Fruit fly (Drosophila melanogaster) whole organism, embryonic: ENCODE measurements around the gene CG42553.
A peak's percentile ranks its signal among the peaks of the same experiment; 100 is the strongest.

Source experiments
- Blimp-1 ChIP-seq: fragments of 200-800 bp; sonication (Bioruptor generic); optimal IDR thresholded peaks from 3 replicates; lab custom pipeline; 2018; ENCODE audit warnings: missing biosample characterization, missing genetic modification characterization, mild to moderate bottlenecking, moderate library complexity, missing genetic modification reagents
- CG10366 ChIP-seq: fragments of 200-800 bp; sonication (Bioruptor generic); IDR thresholded peaks from 2 replicates; pipeline ENCODE4 v1.3.6; 2022; ENCODE audit warnings: missing biosample characterization, missing genetic modification characterization
- CG11456 ChIP-seq: fragments of 200-800 bp; sonication (Bioruptor generic); IDR thresholded peaks from 3 replicates; pipeline ENCODE4 v1.3.6; 2022; ENCODE audit warnings: missing biosample characterization, missing genetic modification characterization
- CG11723 ChIP-seq: fragments of 200-800 bp; sonication (Bioruptor generic); optimal IDR thresholded peaks from 2 replicates; lab custom pipeline; 2017; ENCODE audit warnings: missing biosample characterization, mild to moderate bottlenecking, missing genetic modification characterization
- CG14860 ChIP-seq: fragments of 200-800 bp; sonication (Bioruptor generic); IDR thresholded peaks from 3 replicates; pipeline ENCODE4 v1.3.6; 2022; ENCODE audit warnings: missing biosample characterization, missing genetic modification characterization; ENCODE audit not compliant: partially characterized antibody
- CG15514 ChIP-seq: fragments of 200-800 bp; sonication (Bioruptor generic); optimal IDR thresholded peaks from 3 replicates; lab custom pipeline; 2017; ENCODE audit warnings: missing biosample characterization, missing genetic modification characterization, mild to moderate bottlenecking, moderate library complexity, missing genetic modification reagents
- CG15696 ChIP-seq: fragments of 200-800 bp; sonication (Bioruptor generic); optimal IDR thresholded peaks from 2 replicates; lab custom pipeline; 2019; ENCODE audit warnings: missing biosample characterization, mild to moderate bottlenecking, missing genetic modification characterization, moderate library complexity
- CG16863 ChIP-seq: fragments of 200-800 bp; sonication (Bioruptor generic); optimal IDR thresholded peaks from 3 replicates; lab custom pipeline; 2016; ENCODE audit warnings: missing biosample characterization, missing genetic modification characterization
- CG17361 ChIP-seq: fragments of 200-800 bp; sonication (Bioruptor generic); IDR thresholded peaks from 3 replicates; pipeline ENCODE4 v1.3.6; 2022; ENCODE audit warnings: missing biosample characterization, missing genetic modification characterization
- CG18262 ChIP-seq: fragments of 200-800 bp; optimal IDR thresholded peaks from 3 replicates; lab custom pipeline; 2019; ENCODE audit warnings: missing biosample characterization, mild to moderate bottlenecking, missing genetic modification characterization, moderate library complexity
- CG2120 ChIP-seq: fragments of 200-800 bp; sonication (Bioruptor generic); optimal IDR thresholded peaks from 3 replicates; lab custom pipeline; 2016; ENCODE audit warnings: missing biosample characterization, missing genetic modification characterization
- CG30403 ChIP-seq: fragments of 200-800 bp; sonication (Bioruptor generic); optimal IDR thresholded peaks from 3 replicates; lab custom pipeline; 2016; ENCODE audit warnings: missing biosample characterization, missing genetic modification characterization
- CG30431 ChIP-seq: fragments of 200-800 bp; sonication (Bioruptor generic); optimal IDR thresholded peaks from 2 replicates; lab custom pipeline; 2017; ENCODE audit warnings: missing biosample characterization, missing genetic modification characterization
- CG4328 ChIP-seq: fragments of 200-800 bp; sonication (Bioruptor generic); optimal IDR thresholded peaks from 3 replicates; lab custom pipeline; 2017; ENCODE audit warnings: missing biosample characterization, missing genetic modification reagents, missing genetic modification characterization
- CG6813 ChIP-seq: fragments of 200-800 bp; sonication (Bioruptor generic); optimal IDR thresholded peaks from 2 replicates; lab custom pipeline; 2017; ENCODE audit warnings: missing biosample characterization, missing genetic modification characterization, mild to moderate bottlenecking, moderate library complexity, missing genetic modification reagents
- CG7839 ChIP-seq: fragments of 200-800 bp; sonication (Bioruptor generic); optimal IDR thresholded peaks from 3 replicates; lab custom pipeline; 2018; ENCODE audit warnings: missing biosample characterization, mild to moderate bottlenecking, missing genetic modification characterization, moderate library complexity
- CG8388 ChIP-seq: fragments of 200-800 bp; sonication (Bioruptor generic); optimal IDR thresholded peaks from 2 replicates; lab custom pipeline; 2019; ENCODE audit warnings: missing biosample characterization, mild to moderate bottlenecking, missing genetic modification characterization, moderate library complexity
- CG9609 ChIP-seq: fragments of 200-800 bp; sonication (Bioruptor generic); optimal IDR thresholded peaks from 3 replicates; lab custom pipeline; 2016; ENCODE audit warnings: missing biosample characterization, missing genetic modification characterization
- CG9932 ChIP-seq: fragments of 200-800 bp; sonication (Bioruptor generic); IDR thresholded peaks from 2 replicates; pipeline ENCODE4 v1.3.6; 2022; ENCODE audit warnings: missing biosample characterization, missing genetic modification characterization
- CoRest ChIP-seq: fragments of 200-800 bp; sonication (Bioruptor generic); optimal IDR thresholded peaks from 3 replicates; lab custom pipeline; 2018; ENCODE audit warnings: missing biosample characterization, mild to moderate bottlenecking, missing genetic modification characterization, moderate library complexity
- Dbx ChIP-seq: fragments of 200-800 bp; sonication (Bioruptor generic); IDR thresholded peaks from 3 replicates; pipeline ENCODE4 v1.3.6; 2022; ENCODE audit warnings: missing biosample characterization, missing genetic modification characterization
- Elba2 ChIP-seq: fragments of 200-800 bp; sonication (Bioruptor generic); optimal IDR thresholded peaks from 3 replicates; lab custom pipeline; 2016; ENCODE audit warnings: missing biosample characterization, missing genetic modification characterization
- Ets65A ChIP-seq: fragments of 200-800 bp; sonication (Bioruptor generic); peaks from one replicate; lab custom pipeline; 2016; ENCODE audit warnings: missing biosample characterization, missing genetic modification characterization
- Fer1 ChIP-seq: fragments of 200-800 bp; sonication (Bioruptor generic); optimal IDR thresholded peaks from 2 replicates; lab custom pipeline; 2017; ENCODE audit warnings: missing biosample characterization, mild to moderate bottlenecking, missing genetic modification characterization
- Gug ChIP-seq: fragments of 200-800 bp; sonication (Bioruptor generic); IDR thresholded peaks from 4 replicates; pipeline ENCODE4 v1.3.6; 2022; ENCODE audit warnings: missing biosample characterization, missing genetic modification characterization
- Hand ChIP-seq: fragments of 200-800 bp; sonication (Bioruptor generic); optimal IDR thresholded peaks from 2 replicates; lab custom pipeline; 2017; ENCODE audit warnings: mild to moderate bottlenecking, missing biosample characterization, missing genetic modification reagents, missing genetic modification characterization
- HmgD ChIP-seq: fragments of 200-800 bp; sonication (Bioruptor generic); optimal IDR thresholded peaks from 3 replicates; lab custom pipeline; 2016; ENCODE audit warnings: missing biosample characterization, missing genetic modification characterization
- Hr3 ChIP-seq: fragments of 200-800 bp; sonication (Bioruptor generic); optimal IDR thresholded peaks from 3 replicates; lab custom pipeline; 2016; ENCODE audit warnings: missing biosample characterization, missing genetic modification characterization
- Lhr ChIP-seq: fragments of 200-800 bp; sonication (Bioruptor generic); optimal IDR thresholded peaks from 3 replicates; lab custom pipeline; 2017; ENCODE audit warnings: mild to moderate bottlenecking, missing biosample characterization, missing genetic modification reagents, missing genetic modification characterization
- Lim3 ChIP-seq: fragments of 200-800 bp; sonication (Bioruptor generic); IDR thresholded peaks from 2 replicates; pipeline ENCODE4 v1.3.6; 2022; ENCODE audit warnings: missing biosample characterization, missing genetic modification characterization
- Myb ChIP-seq: fragments of 200-800 bp; sonication (Bioruptor generic); optimal IDR thresholded peaks from 2 replicates; lab custom pipeline; 2016; ENCODE audit warnings: missing biosample characterization, missing genetic modification characterization
- NC2β ChIP-seq: fragments of 200-800 bp; sonication (Bioruptor generic); optimal IDR thresholded peaks from 2 replicates; lab custom pipeline; 2016; ENCODE audit warnings: missing biosample characterization, missing genetic modification characterization
- NfI ChIP-seq: fragments of 200-800 bp; sonication (Bioruptor generic); optimal IDR thresholded peaks from 3 replicates; lab custom pipeline; 2018; ENCODE audit warnings: missing biosample characterization, mild to moderate bottlenecking, missing genetic modification characterization, moderate library complexity
- Six4 ChIP-seq: fragments of 200-800 bp; sonication (Bioruptor generic); optimal IDR thresholded peaks from 2 replicates; lab custom pipeline; 2016; ENCODE audit warnings: missing biosample characterization, missing genetic modification characterization
- br ChIP-seq: fragments of >200 bp; optimal IDR thresholded peaks from 2 replicates; lab custom pipeline; 2017
- chif ChIP-seq, 2 experiments: fragments of 200-800 bp; sonication (Bioruptor generic); optimal IDR thresholded peaks; 3 replicates each; lab custom pipeline; 2016; ENCODE audit warnings: missing biosample characterization in 2 of 2, missing genetic modification characterization in 2 of 2
- chn ChIP-seq: fragments of 200-800 bp; sonication (Bioruptor generic); optimal IDR thresholded peaks from 2 replicates; lab custom pipeline; 2016; ENCODE audit warnings: missing biosample characterization, missing genetic modification characterization
- dm ChIP-seq: fragments of 200-800 bp; sonication (Bioruptor generic); optimal IDR thresholded peaks from 3 replicates; lab custom pipeline; 2016; ENCODE audit warnings: missing biosample characterization, missing genetic modification characterization
- fd3F ChIP-seq: fragments of 200-800 bp; sonication (Bioruptor generic); optimal IDR thresholded peaks from 2 replicates; lab custom pipeline; 2018; ENCODE audit warnings: missing biosample characterization, mild to moderate bottlenecking, missing genetic modification characterization, moderate library complexity
- hth ChIP-seq: fragments of >200 bp; optimal IDR thresholded peaks from 2 replicates; lab custom pipeline; 2017; ENCODE audit warnings: inconsistent platforms
- nmo ChIP-seq: fragments of 200-800 bp; sonication (Bioruptor generic); optimal IDR thresholded peaks from 2 replicates; lab custom pipeline; 2018; ENCODE audit warnings: missing biosample characterization, mild to moderate bottlenecking, missing genetic modification characterization, moderate library complexity
- repo ChIP-seq: fragments of 200-800 bp; sonication (Bioruptor generic); optimal IDR thresholded peaks from 2 replicates; lab custom pipeline; 2016; ENCODE audit warnings: missing biosample characterization, missing genetic modification characterization
- slp2 ChIP-seq: fragments of 200-800 bp; sonication (Bioruptor generic); optimal IDR thresholded peaks from 2 replicates; lab custom pipeline; 2016; ENCODE audit warnings: missing biosample characterization, missing genetic modification characterization
- sna ChIP-seq: fragments of 200-800 bp; sonication (Bioruptor generic); IDR thresholded peaks from 2 replicates; pipeline ENCODE4 v1.3.6; 2022; ENCODE audit warnings: missing biosample characterization, missing genetic modification characterization; ENCODE audit not compliant: partially characterized antibody
- sqz ChIP-seq: fragments of 200-800 bp; sonication (Bioruptor generic); optimal IDR thresholded peaks from 3 replicates; lab custom pipeline; 2018; ENCODE audit warnings: missing biosample characterization, mild to moderate bottlenecking, missing genetic modification characterization
- stwl ChIP-seq: fragments of 200-800 bp; sonication (Bioruptor generic); optimal IDR thresholded peaks from 3 replicates; lab custom pipeline; 2018; ENCODE audit warnings: missing biosample characterization, mild to moderate bottlenecking, missing genetic modification characterization, moderate library complexity
- toy ChIP-seq: fragments of 200-800 bp; sonication (Bioruptor generic); IDR thresholded peaks from 2 replicates; pipeline ENCODE4 v1.3.6; 2022; ENCODE audit warnings: missing biosample characterization, missing genetic modification characterization
- ttk ChIP-seq: fragments of 200-800 bp; sonication (Bioruptor generic); IDR thresholded peaks from 2 replicates; pipeline ENCODE4 v2.1.2; 2022; ENCODE audit warnings: missing biosample characterization, missing genetic modification characterization
- vfl ChIP-seq: fragments of 200-800 bp; sonication (Bioruptor generic); optimal IDR thresholded peaks from 2 replicates; lab custom pipeline; 2016; ENCODE audit warnings: missing biosample characterization, missing genetic modification characterization
- zen2 ChIP-seq: fragments of 200-800 bp; sonication (Bioruptor generic); IDR thresholded peaks from 3 replicates; pipeline ENCODE4 v1.3.6; 2022; ENCODE audit warnings: missing biosample characterization, missing genetic modification characterization; ENCODE audit not compliant: partially characterized antibody

CG42553 gene

DNA sequence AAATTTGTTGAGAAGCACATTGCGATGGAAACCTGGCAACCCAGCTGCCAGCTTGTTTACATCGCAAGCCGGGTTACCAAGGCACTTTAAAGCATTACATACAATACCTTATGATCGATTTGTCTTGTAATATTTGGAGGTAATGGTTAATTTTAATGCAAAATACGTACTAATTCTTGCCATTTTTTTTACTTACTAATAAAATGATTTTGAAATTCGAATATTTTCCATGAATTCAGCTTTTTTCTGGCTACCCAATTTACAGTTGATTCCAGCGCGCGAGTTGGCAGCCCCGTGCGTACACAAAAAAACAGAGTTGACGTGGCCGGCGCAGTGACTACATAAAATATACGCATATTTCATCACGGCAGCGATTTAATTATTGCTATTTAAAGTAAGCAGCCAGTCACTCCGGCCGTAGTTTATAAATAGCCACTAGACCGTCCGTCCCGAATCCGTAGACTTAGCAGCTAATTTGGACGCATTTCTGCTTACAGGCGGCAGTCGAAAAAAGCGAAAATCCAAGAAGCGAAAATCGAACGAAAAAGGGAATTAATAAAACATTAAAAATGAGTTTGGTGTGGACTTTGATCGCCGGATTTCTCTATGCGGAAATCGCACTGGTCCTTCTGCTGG is 3.8 kb downstream of the CG42553 start, which contains the start of the genes CG13901 and CG13887 (continued):
- TF ChIP-seq CG30403 (GFP tag; lab: Kevin White, UChicago) (peak; percentile 96), CG9609 (GFP tag; lab: Kevin White, UChicago) (peak; percentile 95), chn (GFP tag; lab: Kevin White, UChicago) (peak; percentile 92), hth (no peak), stwl (tag; lab: Kevin White, UChicago) (peak; percentile 93), CG15514 (GFP tag; lab: Kevin White, UChicago) (peak; percentile 92), CG14860 (GFP tag; lab: Robert Waterston, UW) (no peak), Blimp-1 (GFP tag; lab: Kevin White, UChicago) (peak; percentile 88), CG8388 (GFP tag; lab: Kevin White, UChicago) (peak; percentile 83), NC2β (GFP tag; lab: Kevin White, UChicago) (peak; percentile 81), HmgD (GFP tag; lab: Kevin White, UChicago) (peak; percentile 89), CG2120 (peak; percentile 97), CG10366 (peak; percentile 88), CG11723 (GFP tag; lab: Kevin White, UChicago) (no peak), CG15696 (tag; lab: Kevin White, UChicago) (peak; percentile 89), nmo (GFP tag; lab: Kevin White, UChicago) (peak; percentile 94), Fer1 (GFP tag; lab: Kevin White, UChicago) (peak; percentile 91), dm (GFP tag; lab: Kevin White, UChicago) (peak; percentile 94), sna (GFP tag; lab: Robert Waterston, UW) (no peak), sqz (GFP tag; lab: Kevin White, UChicago) (peak; percentile 88), CoRest (tag; lab: Kevin White, UChicago) (peak; percentile 93), Dbx (GFP tag; lab: Robert Waterston, UW) (peak; percentile 88), Six4 (peak; percentile 82), Gug (GFP tag; lab: Robert Waterston, UW) (peak; percentile 87; the same call in 3 of the 4 replicates), fd3F (GFP tag; lab: Kevin White, UChicago) (peak; percentile 91), CG9932 (peak; percentile 95), CG6813 (GFP tag; lab: Kevin White, UChicago) (peak; percentile 75), CG4328 (GFP tag; lab: Kevin White, UChicago) (peak; percentile 87), NfI (GFP tag; lab: Kevin White, UChicago) (peak; percentile 90), Myb (GFP tag; lab: Kevin White, UChicago) (peak; percentile 78), CG17361 (GFP tag; lab: Robert Waterston, UW) (peak; percentile 91), Ets65A (GFP tag; lab: Kevin White, UChicago) (peak; percentile 99), toy (GFP tag; lab: Robert Waterston, UW) (0 out of 2 replicates have a peak, but pooled peaks have one; percentile 52), br (no peak), CG30431 (GFP tag; lab: Kevin White, UChicago) (peak; percentile 67), slp2 (GFP tag; lab: Kevin White, UChicago) (peak; percentile 93), Lim3 (GFP tag; lab: Robert Waterston, UW) (peak; percentile 54; the same call in 1 of the 2 replicates), vfl (GFP tag; lab: Kevin White, UChicago) (peak; percentile 91), ttk (GFP tag; lab: Robert Waterston, UW) (peak; percentile 85), repo (GFP tag; lab: Kevin White, UChicago) (peak; percentile 81), zen2 (GFP tag; lab: Robert Waterston, UW) (no peak), Lhr (GFP tag; lab: Kevin White, UChicago) (peak; percentile 85), CG7839 (peak; percentile 90), CG11456 (GFP tag; lab: Robert Waterston, UW) (peak; percentile 88), Hand (peak; percentile 65), Elba2 (GFP tag; lab: Kevin White, UChicago) (peak; percentile 49), CG18262 (tag; lab: Kevin White, UChicago) (peak; percentile 88), Hr3 (peak; percentile 93), chif (GFP tag; optimal IDR thresholded peaks at IDR 0.05; lab: Kevin White, UChicago) (peak; percentile 86 to 92), CG16863 (GFP tag; lab: Kevin White, UChicago) (peak; percentile 89)
